Worm (Caenorhabditis elegans) whole organism, early embryonic: ENCODE measurements around the gene cld-1.

ENCODE experiments used
- B0310.2 ChIP-seq: sonication (generic microtip); optimal IDR thresholded peaks from 2 replicates; lab custom pipeline; 2016; ENCODE audit warnings: mild to moderate bottlenecking, missing genetic modification characterization, missing compliant biosample characterization
- F13C5.2 ChIP-seq: sonication (generic microtip); optimal IDR thresholded peaks from 2 replicates; lab custom pipeline; 2017; ENCODE audit warnings: mild to moderate bottlenecking, missing genetic modification characterization, inconsistent platforms, missing compliant biosample characterization
- aly-1 ChIP-seq: sonication (generic microtip); optimal IDR thresholded peaks from 2 replicates; lab custom pipeline; 2016; ENCODE audit warnings: missing genetic modification characterization, missing compliant biosample characterization
- ama-1 ChIP-seq: fragments of 150-350 bp; optimal IDR thresholded peaks from 2 replicates; lab custom pipeline; 2014
- ets-7 ChIP-seq: sonication (generic microtip); optimal IDR thresholded peaks from 2 replicates; lab custom pipeline; 2016; ENCODE audit warnings: missing genotype, missing genetic modification characterization, missing compliant biosample characterization
- flt-1 ChIP-seq: fragments of 200-800 bp; sonication (Bioruptor generic); IDR thresholded peaks from 2 replicates; pipeline ENCODE4 v1.3.6; 2022; ENCODE audit warnings: missing genetic modification characterization, missing compliant biosample characterization
- hmbx-1 ChIP-seq: sonication (generic microtip); optimal IDR thresholded peaks from 2 replicates; lab custom pipeline; 2016; ENCODE audit warnings: mild to moderate bottlenecking, missing genetic modification characterization, missing compliant biosample characterization
- hmg-4 ChIP-seq: fragments of 200-800 bp; sonication (Bioruptor generic); optimal IDR thresholded peaks from 2 replicates; lab custom pipeline; 2018; ENCODE audit warnings: mild to moderate bottlenecking, missing genetic modification characterization, missing compliant biosample characterization
- pes-1 ChIP-seq: fragments of 200-800 bp; sonication (Bioruptor generic); IDR thresholded peaks from 2 replicates; pipeline ENCODE4 v1.3.6; 2022; ENCODE audit warnings: missing genetic modification reagents, missing genetic modification characterization, missing compliant biosample characterization
- scrt-1 ChIP-seq: fragments of 200-800 bp; sonication (Bioruptor generic); IDR thresholded peaks from 2 replicates; pipeline ENCODE4 v1.3.6; 2022; ENCODE audit warnings: missing genetic modification characterization, missing compliant biosample characterization
- sea-1 ChIP-seq: fragments of 200-800 bp; sonication (Bioruptor generic); conservative IDR thresholded peaks from 2 replicates; pipeline ENCODE4 v1.3.6; 2022; ENCODE audit warnings: missing genetic modification characterization, missing compliant biosample characterization
- tbx-11 ChIP-seq: fragments of 200-800 bp; sonication (Bioruptor generic); IDR thresholded peaks from 2 replicates; pipeline ENCODE4 v1.3.6; 2022; ENCODE audit warnings: missing genetic modification characterization, missing compliant biosample characterization
- tra-4 ChIP-seq: sonication (generic microtip); optimal IDR thresholded peaks from 2 replicates; lab custom pipeline; 2017; ENCODE audit warnings: missing genetic modification characterization, missing compliant biosample characterization

ce11 chrIV:12977650-12978049 is 41.6 kb upstream of the cld-1 start:
- TF ChIP-seq B0310.2: no peak
- no peak for TF ChIP-seq flt-1
- no peak for TF ChIP-seq hmg-4 (GFP tag; lab: Kevin White, UChicago)
- no peak for TF ChIP-seq aly-1
- no peak for TF ChIP-seq ama-1 (lab: Kevin White, UChicago)
- TF ChIP-seq pes-1 (GFP tag; lab: Robert Waterston, UW): no peak
- TF ChIP-seq sea-1 (GFP tag; lab: Robert Waterston, UW): no peak
- no peak for TF ChIP-seq tra-4 (tag; lab: Kevin White, UChicago)
- TF ChIP-seq F13C5.2 (tag; lab: Kevin White, UChicago): no peak
- TF ChIP-seq hmbx-1 (tag; lab: Kevin White, UChicago): no peak
- TF ChIP-seq scrt-1: no peak
- TF ChIP-seq ets-7 (tag; lab: Kevin White, UChicago): no peak
- no peak for TF ChIP-seq tbx-11 (GFP tag; lab: Robert Waterston, UW)
